Worm (Caenorhabditis elegans) whole organism, mixed stage, embryonic: ENCODE measurements around the gene sre-52.

Source experiments
- mep-1 ChIP-seq: fragments of 150-350 bp; optimal IDR thresholded peaks from 2 replicates; lab custom pipeline; 2017; ENCODE audit warnings: missing biosample characterization, missing genetic modification reagents, missing genetic modification characterization, inconsistent platforms
- nhr-28 ChIP-seq: fragments of 150-350 bp; optimal IDR thresholded peaks from 2 replicates; lab custom pipeline; 2014; ENCODE audit warnings: missing biosample characterization, missing genetic modification characterization

ce11 chrII:12302354-12302753 lies 33.2 kb upstream of the sre-52 start, which contains the start of gene C50E10.1:
- no peak for TF ChIP-seq mep-1 (tag; lab: Kevin White, UChicago)
- TF ChIP-seq nhr-28: no peak
